Worm (Caenorhabditis elegans) whole organism, L4 larva: Measurements from ENCODE around the gene brap-2.

ENCODE experiments used
- F37D6.2 ChIP-seq: sonication (generic microtip); optimal IDR thresholded peaks from 2 replicates; lab custom pipeline; 2016; ENCODE audit warnings: mild to moderate bottlenecking, missing genetic modification characterization, missing compliant biosample characterization
- F49E8.2 ChIP-seq: sonication (generic microtip); optimal IDR thresholded peaks from 2 replicates; lab custom pipeline; 2016; ENCODE audit warnings: missing compliant biosample characterization, mild to moderate bottlenecking, missing genetic modification characterization, borderline replicate concordance
- ZK337.2 ChIP-seq: fragments of 200-800 bp; sonication (Bioruptor generic); IDR thresholded peaks from 2 replicates; pipeline ENCODE4 v1.3.6; 2022; ENCODE audit warnings: missing genetic modification reagents, missing genetic modification characterization, missing compliant biosample characterization
- ZK546.5 ChIP-seq, 2 experiments: sonication (generic microtip); optimal IDR thresholded peaks; 2 replicates each; lab custom pipeline; 2017; ENCODE audit warnings: missing biosample characterization in 2 of 2, missing genetic modification characterization in 2 of 2
- aha-1 ChIP-seq: fragments of 150-350 bp; peaks from one replicate; lab custom pipeline; 2014; ENCODE audit warnings: missing biosample characterization, missing genetic modification characterization
- aly-2 ChIP-seq: sonication (generic microtip); optimal IDR thresholded peaks from 2 replicates; lab custom pipeline; 2018; ENCODE audit warnings: missing biosample characterization, missing genetic modification characterization
- arid-1 ChIP-seq: fragments of 200-800 bp; sonication (Bioruptor generic); conservative IDR thresholded peaks from 2 replicates; pipeline ENCODE4 v1.3.6; 2022; ENCODE audit warnings: missing genetic modification reagents, missing genetic modification characterization, missing compliant biosample characterization
- attf-4 ChIP-seq: sonication (generic microtip); optimal IDR thresholded peaks from 3 replicates; lab custom pipeline; 2017; ENCODE audit warnings: missing biosample characterization, missing genetic modification characterization
- ceh-32 ChIP-seq: sonication (generic microtip); optimal IDR thresholded peaks from 2 replicates; lab custom pipeline; 2016; ENCODE audit warnings: mild to moderate bottlenecking, missing genetic modification characterization, missing compliant biosample characterization; ENCODE audit not compliant: poor library complexity
- ceh-44 ChIP-seq: fragments of 200-800 bp; sonication (Bioruptor generic); IDR thresholded peaks from 2 replicates; pipeline ENCODE4 v1.3.6; 2022; ENCODE audit warnings: missing genetic modification reagents, missing genetic modification characterization, missing compliant biosample characterization
- ceh-82 ChIP-seq: sonication (generic microtip); optimal IDR thresholded peaks from 2 replicates; lab custom pipeline; 2017; ENCODE audit warnings: missing biosample characterization, missing genetic modification characterization
- ces-1 ChIP-seq: fragments of 150-350 bp; sonication (generic microtip); optimal IDR thresholded peaks from 4 replicates; lab custom pipeline; 2014; ENCODE audit warnings: missing biosample characterization, missing genetic modification reagents, missing genetic modification characterization
- cey-2 ChIP-seq: sonication (generic microtip); optimal IDR thresholded peaks from 3 replicates; lab custom pipeline; 2017; ENCODE audit warnings: missing genetic modification characterization, mild to moderate bottlenecking, missing compliant biosample characterization, antibody characterized with exemption, borderline replicate concordance; ENCODE audit not compliant: insufficient read depth
- ctbp-1 ChIP-seq: fragments of 200-800 bp; sonication (Bioruptor generic); IDR thresholded peaks from 2 replicates; pipeline ENCODE4 v1.3.6; 2022; ENCODE audit warnings: missing genetic modification reagents, missing genetic modification characterization, missing compliant biosample characterization
- daf-12 ChIP-seq: fragments of 150-350 bp; optimal IDR thresholded peaks from 2 replicates; lab custom pipeline; 2014; ENCODE audit warnings: missing biosample characterization, missing genetic modification reagents, missing genetic modification characterization
- daf-8 ChIP-seq: fragments of 200-800 bp; sonication (Bioruptor generic); IDR thresholded peaks from 2 replicates; pipeline ENCODE4 v1.3.6; 2022; ENCODE audit warnings: missing genetic modification characterization, missing compliant biosample characterization
- dmd-8 ChIP-seq: fragments of 200-800 bp; sonication (Bioruptor generic); IDR thresholded peaks from 2 replicates; pipeline ENCODE4 v1.3.6; 2022; ENCODE audit warnings: missing genetic modification characterization, missing compliant biosample characterization
- duxl-1 ChIP-seq: sonication (generic microtip); optimal IDR thresholded peaks from 2 replicates; lab custom pipeline; 2016; ENCODE audit warnings: mild to moderate bottlenecking, missing genetic modification characterization, moderate library complexity, missing compliant biosample characterization; ENCODE audit not compliant: poor library complexity
- egl-27 ChIP-seq: sonication (generic microtip); optimal IDR thresholded peaks from 3 replicates; lab custom pipeline; 2017; ENCODE audit warnings: missing biosample characterization, missing genetic modification reagents, missing genetic modification characterization
- egl-43 ChIP-seq: fragments of 200-800 bp; sonication (Bioruptor generic); IDR thresholded peaks from 2 replicates; pipeline ENCODE4 v1.3.6; 2022; ENCODE audit warnings: missing genetic modification reagents, missing genetic modification characterization, missing compliant biosample characterization
- gei-8 ChIP-seq: fragments of 200-800 bp; sonication (Bioruptor generic); optimal IDR thresholded peaks from 2 replicates; lab custom pipeline; 2018; ENCODE audit warnings: mild to moderate bottlenecking, missing genetic modification characterization, missing compliant biosample characterization
- hlh-11 ChIP-seq: fragments of 200-800 bp; sonication (Bioruptor generic); optimal IDR thresholded peaks from 2 replicates; lab custom pipeline; 2018; ENCODE audit warnings: mild to moderate bottlenecking, missing genetic modification characterization, missing compliant biosample characterization
- lim-7 ChIP-seq: fragments of 200-800 bp; sonication (Bioruptor generic); IDR thresholded peaks from 2 replicates; pipeline ENCODE4 v1.3.6; 2022; ENCODE audit warnings: missing genetic modification characterization, missing compliant biosample characterization
- lin-1 ChIP-seq: fragments of 200-800 bp; sonication (Bioruptor generic); IDR thresholded peaks from 2 replicates; pipeline ENCODE4 v1.3.6; 2022; ENCODE audit warnings: missing genetic modification reagents, missing genetic modification characterization, missing compliant biosample characterization
- lin-13 ChIP-seq: fragments of 150-350 bp; optimal IDR thresholded peaks from 2 replicates; lab custom pipeline; 2014; ENCODE audit warnings: missing biosample characterization, missing genetic modification reagents, missing genetic modification characterization
- lin-15B ChIP-seq: fragments of 150-350 bp; sonication (generic microtip); optimal IDR thresholded peaks from 3 replicates; lab custom pipeline; 2014; ENCODE audit warnings: missing biosample characterization, missing genetic modification characterization
- lin-39 ChIP-seq: fragments of 150-350 bp; optimal IDR thresholded peaks from 2 replicates; lab custom pipeline; 2014; ENCODE audit warnings: missing biosample characterization, missing genetic modification reagents, missing genetic modification characterization
- lsy-2 ChIP-seq, 2 experiments: fragments of 150-350 bp in 1 of 2; sonication (generic microtip) in 1 of 2; optimal IDR thresholded peaks; 2 replicates each; lab custom pipeline; 2014 to 2017; ENCODE audit warnings: missing biosample characterization in 2 of 2, missing genetic modification characterization in 2 of 2
- madf-9 ChIP-seq: fragments of 200-800 bp; sonication (Bioruptor generic); conservative IDR thresholded peaks from 2 replicates; pipeline ENCODE4 v1.3.6; 2022; ENCODE audit warnings: missing genetic modification reagents, missing genetic modification characterization, missing compliant biosample characterization
- mep-1 ChIP-seq: fragments of 150-350 bp; sonication (generic microtip); optimal IDR thresholded peaks from 3 replicates; lab custom pipeline; 2014; ENCODE audit warnings: missing biosample characterization, missing genetic modification characterization
- mes-2 ChIP-seq: sonication (generic microtip); optimal IDR thresholded peaks from 2 replicates; lab custom pipeline; 2016; ENCODE audit warnings: missing genotype, mild to moderate bottlenecking, missing genetic modification characterization, missing compliant biosample characterization; ENCODE audit not compliant: poor library complexity, severe bottlenecking
- mxl-2 ChIP-seq: fragments of 200-800 bp; sonication (Bioruptor generic); conservative IDR thresholded peaks from 2 replicates; pipeline ENCODE4 v1.3.6; 2022; ENCODE audit warnings: missing genetic modification reagents, missing genetic modification characterization, missing compliant biosample characterization
- nhr-25 ChIP-seq: sonication (generic microtip); optimal IDR thresholded peaks from 2 replicates; lab custom pipeline; 2017; ENCODE audit warnings: missing genetic modification characterization, mild to moderate bottlenecking, missing compliant biosample characterization, antibody characterized with exemption, moderate library complexity, borderline replicate concordance; ENCODE audit not compliant: insufficient read depth
- nhr-28 ChIP-seq: fragments of 150-350 bp; optimal IDR thresholded peaks from 2 replicates; lab custom pipeline; 2014; ENCODE audit warnings: missing biosample characterization, missing genetic modification characterization
- nhr-41 ChIP-seq: fragments of 200-800 bp; sonication (Bioruptor generic); IDR thresholded peaks from 2 replicates; pipeline ENCODE4 v1.3.6; 2022; ENCODE audit warnings: missing genetic modification reagents, missing genetic modification characterization, missing compliant biosample characterization
- nhr-48 ChIP-seq: sonication (generic microtip); optimal IDR thresholded peaks from 2 replicates; lab custom pipeline; 2016; ENCODE audit warnings: mild to moderate bottlenecking, missing genetic modification characterization, missing compliant biosample characterization
- nhr-6 ChIP-seq: fragments of 150-350 bp; optimal IDR thresholded peaks from 2 replicates; lab custom pipeline; 2014; ENCODE audit warnings: missing biosample characterization, missing genetic modification characterization
- nhr-77 ChIP-seq: fragments of 150-350 bp; optimal IDR thresholded peaks from 2 replicates; lab custom pipeline; 2014; ENCODE audit warnings: missing biosample characterization, missing genetic modification characterization
- rbr-2 ChIP-seq: sonication (generic microtip); optimal IDR thresholded peaks from 2 replicates; lab custom pipeline; 2016; ENCODE audit warnings: missing genotype, missing genetic modification characterization, missing compliant biosample characterization
- saeg-2 ChIP-seq: fragments of 200-800 bp; sonication (Bioruptor generic); IDR thresholded peaks from 2 replicates; pipeline ENCODE4 v1.3.6; 2022; ENCODE audit warnings: missing genetic modification reagents, missing genetic modification characterization, missing compliant biosample characterization
- spr-1 ChIP-seq: sonication (generic microtip); optimal IDR thresholded peaks from 2 replicates; lab custom pipeline; 2016; ENCODE audit warnings: mild to moderate bottlenecking, missing genetic modification characterization, missing compliant biosample characterization
- unc-62 ChIP-seq, 3 experiments: fragments of 150-350 bp in 1 of 3; sonication (generic microtip); optimal IDR thresholded peaks in 2 of 3; peaks in 1 of 3; 1 replicate in 1 of 3; 2 replicates in 2 of 3; lab custom pipeline; 2014 to 2017; ENCODE audit warnings: missing biosample characterization in 3 of 3, missing genetic modification characterization in 3 of 3, missing genetic modification reagents in 3 of 3, missing genotype in 1 of 3
- zag-1 ChIP-seq: fragments of 150-350 bp; optimal IDR thresholded peaks from 2 replicates; lab custom pipeline; 2014; ENCODE audit warnings: missing biosample characterization, missing genetic modification characterization
- zfp-2 ChIP-seq: sonication (generic microtip); optimal IDR thresholded peaks from 2 replicates; lab custom pipeline; 2016; ENCODE audit warnings: mild to moderate bottlenecking, missing genetic modification characterization, missing compliant biosample characterization
- zip-11 ChIP-seq: fragments of 200-800 bp; sonication (Bioruptor generic); IDR thresholded peaks from 2 replicates; pipeline ENCODE4 v1.3.6; 2022; ENCODE audit warnings: missing genetic modification characterization, missing compliant biosample characterization
- ztf-7 ChIP-seq: fragments of 150-350 bp; optimal IDR thresholded peaks from 2 replicates; lab custom pipeline; 2014; ENCODE audit warnings: missing biosample characterization, missing genetic modification characterization

Gene brap-2

ce11 chrII:5358137-5358745 is 34.7 kb downstream of the brap-2 start, which contains the start of the genes F09E5.11 and bmy-1 (continued):
- TF ChIP-seq hlh-11 (tag; lab: Kevin White, UChicago) (peak; percentile 80), lin-39 (tag; lab: Kevin White, UChicago) (no peak), aha-1 (tag; lab: Kevin White, UChicago) (peak; percentile 98), F49E8.2 (tag; lab: Kevin White, UChicago) (no peak), nhr-6 (tag; lab: Kevin White, UChicago) (peak; percentile 70)

ce11 chrII:5355384-5355783 is 37.6 kb downstream of the brap-2 start, which contains the start of gene srg-69:
srg-69 (plus strand) TSS chrII:5355684.
- TF ChIP-seq lim-7 (GFP tag; lab: Robert Waterston, UW) (no peak), egl-27 (no peak), nhr-25 (tag; lab: Kevin White, UChicago) (no peak), daf-12 (tag; lab: Kevin White, UChicago) (no peak)
- TF ChIP-seq, all 104 proteins: peak for 0

ce11 chrII:5353642-5354041 is 39.3 kb downstream of the brap-2 start:
- TF ChIP-seq nhr-77 (tag; lab: Kevin White, UChicago), result no peak
- peak; percentile 89 for TF ChIP-seq ctbp-1
- no peak for TF ChIP-seq cey-2 (tag; lab: Kevin White, UChicago)
- TF ChIP-seq nhr-48 (tag; lab: Kevin White, UChicago), result peak; percentile 50
- peak; percentile 97 for TF ChIP-seq dmd-8 (GFP tag; lab: Robert Waterston, UW)
- TF ChIP-seq madf-9, result no peak; the same call in 1 of the 2 replicates
- peak in 1 of 2 experiments; percentile 37 for TF ChIP-seq lsy-2 (tag; optimal IDR thresholded peaks at IDR 0.05; lab: Kevin White, UChicago)
- no peak for TF ChIP-seq ceh-44 (GFP tag; lab: Robert Waterston, UW)
- no peak for TF ChIP-seq ceh-82 (tag; lab: Kevin White, UChicago)
- TF ChIP-seq gei-8 (GFP tag; lab: Kevin White, UChicago), result peak; percentile 85
- peak; percentile 76 for TF ChIP-seq zip-11 (GFP tag; lab: Robert Waterston, UW)
- no peak for TF ChIP-seq daf-8 (GFP tag; lab: Robert Waterston, UW)
- peak; percentile 54 for TF ChIP-seq spr-1 (tag; lab: Kevin White, UChicago)
- peak; percentile 86 for TF ChIP-seq egl-43 (GFP tag; lab: Robert Waterston, UW)
- no peak for TF ChIP-seq attf-4 (tag; lab: Kevin White, UChicago)
- no peak for TF ChIP-seq F37D6.2
- TF ChIP-seq ZK546.5 (tag; optimal IDR thresholded peaks at IDR 0.05; lab: Kevin White, UChicago), result no peak
- no peak for TF ChIP-seq ceh-32 (tag; lab: Kevin White, UChicago)
- TF ChIP-seq duxl-1 (tag; lab: Kevin White, UChicago), result peak; percentile 61
- TF ChIP-seq zag-1 (tag; lab: Kevin White, UChicago), result no peak
- TF ChIP-seq saeg-2 (GFP tag; lab: Robert Waterston, UW), result peak; percentile 75
- no peak for TF ChIP-seq aly-2 (tag; lab: Kevin White, UChicago)
- peak; percentile 96 for TF ChIP-seq arid-1
- no peak for TF ChIP-seq mep-1 (tag; lab: Kevin White, UChicago)
- peak; percentile 38 for TF ChIP-seq rbr-2 (tag; lab: Kevin White, UChicago)
- peak; percentile 73; the same call in 1 of the 2 replicates for TF ChIP-seq lin-1 (GFP tag; lab: Robert Waterston, UW)
- TF ChIP-seq unc-62 (GFP tag; optimal IDR thresholded peaks at IDR 0.05 in 1 of 2; lab: Kevin White, UChicago), result no peak
- TF ChIP-seq unc-62 (tag; optimal IDR thresholded peaks at IDR 0.05; lab: Kevin White, UChicago), result no peak
- TF ChIP-seq hlh-11 (tag; lab: Kevin White, UChicago), result peak; percentile 7
- TF ChIP-seq ZK337.2, result peak; percentile 60; the same call in 1 of the 2 replicates
- peak; percentile 81 for TF ChIP-seq nhr-41 (GFP tag; lab: Robert Waterston, UW)
- TF ChIP-seq lin-15B, result no peak
- TF ChIP-seq lin-13 (GFP tag; lab: Kevin White, UChicago), result no peak
- TF ChIP-seq mes-2 (tag; lab: Kevin White, UChicago), result peak; percentile 71
- TF ChIP-seq mxl-2 (GFP tag; lab: Robert Waterston, UW), result no peak
- TF ChIP-seq zfp-2 (tag; lab: Kevin White, UChicago), result no peak
- TF ChIP-seq nhr-28, result no peak
- peak; percentile 9 for TF ChIP-seq ztf-7 (tag; lab: Kevin White, UChicago)
- no peak for TF ChIP-seq ces-1 (GFP tag; lab: Kevin White, UChicago)
